Worm (Caenorhabditis elegans): Measurements from ENCODE around the gene sqst-1.

DNA sequence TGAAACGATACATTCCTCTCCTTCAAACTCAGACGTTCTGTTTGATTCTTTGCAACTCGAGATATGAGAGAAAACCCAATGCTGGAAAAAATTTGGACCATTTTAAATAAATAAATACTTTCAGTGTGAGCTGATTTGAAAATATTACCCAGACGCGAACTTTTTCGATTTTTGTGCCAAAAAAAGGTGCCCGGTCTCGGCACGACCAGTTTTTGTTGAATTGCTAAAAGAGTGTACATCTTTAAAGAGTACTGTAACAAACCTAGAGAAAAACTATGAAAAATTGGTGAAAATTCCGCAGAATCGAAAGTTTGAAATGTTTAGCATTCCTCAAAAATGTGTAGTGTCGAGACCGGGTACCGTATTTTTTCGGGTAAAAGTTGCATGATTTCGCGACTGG is 27.1 kb downstream of the sqst-1 start, which contains the start of gene K08E4.8:
- TF ChIP-seq dao-5 (tag; optimal IDR thresholded peaks at IDR 0.05) (no peak), him-1 (tag; optimal IDR thresholded peaks at IDR 0.05) (no peak), W03F9.2 (tag; optimal IDR thresholded peaks at IDR 0.05) (no peak)
